Worm (Caenorhabditis elegans) whole organism, young adult: Measurements from ENCODE around the gene gei-13.

Source experiments
- B0019.2 ChIP-seq: fragments of 200-800 bp; sonication (Bioruptor generic); conservative IDR thresholded peaks from 2 replicates; pipeline ENCODE4 v1.3.6; 2022; ENCODE audit warnings: missing genetic modification reagents, missing genetic modification characterization, missing compliant biosample characterization
- D2030.7 ChIP-seq: fragments of 200-800 bp; sonication (Bioruptor generic); IDR thresholded peaks from 2 replicates; pipeline ENCODE4 v1.3.6; 2022; ENCODE audit warnings: missing genetic modification reagents, missing genetic modification characterization, missing compliant biosample characterization
- F10E7.11 ChIP-seq: sonication (generic microtip); optimal IDR thresholded peaks from 2 replicates; lab custom pipeline; 2017; ENCODE audit warnings: mild to moderate bottlenecking, missing genetic modification characterization, moderate library complexity, missing compliant biosample characterization
- F23B12.7 ChIP-seq: sonication (generic microtip); optimal IDR thresholded peaks from 2 replicates; lab custom pipeline; 2017; ENCODE audit warnings: missing genetic modification characterization, mild to moderate bottlenecking, missing compliant biosample characterization, antibody characterized with exemption, moderate library complexity; ENCODE audit not compliant: insufficient read depth
- F33H1.4 ChIP-seq: fragments of 200-800 bp; sonication (Bioruptor generic); IDR thresholded peaks from 2 replicates; pipeline ENCODE4 v1.3.6; 2022; ENCODE audit warnings: missing genetic modification reagents, missing genetic modification characterization, missing compliant biosample characterization
- akir-1 ChIP-seq: fragments of 200-800 bp; sonication (Bioruptor generic); optimal IDR thresholded peaks from 2 replicates; lab custom pipeline; 2018; ENCODE audit warnings: mild to moderate bottlenecking, missing genetic modification characterization, moderate library complexity, missing compliant biosample characterization
- athp-1 ChIP-seq: sonication (generic microtip); optimal IDR thresholded peaks from 2 replicates; lab custom pipeline; 2017; ENCODE audit warnings: mild to moderate bottlenecking, missing genetic modification characterization, missing compliant biosample characterization
- ccch-3 ChIP-seq: fragments of 200-800 bp; sonication (Bioruptor generic); optimal IDR thresholded peaks from 2 replicates; lab custom pipeline; 2018; ENCODE audit warnings: mild to moderate bottlenecking, missing genetic modification characterization, missing compliant biosample characterization
- ceh-40 ChIP-seq: fragments of 200-800 bp; sonication (Bioruptor generic); IDR thresholded peaks from 2 replicates; pipeline ENCODE4 v1.3.6; 2022; ENCODE audit warnings: missing genetic modification characterization, missing compliant biosample characterization
- chd-7 ChIP-seq: sonication (generic microtip); optimal IDR thresholded peaks from 2 replicates; lab custom pipeline; 2016; ENCODE audit warnings: mild to moderate bottlenecking, missing genetic modification characterization, moderate library complexity, missing compliant biosample characterization
- dox-1 ChIP-seq: fragments of 200-800 bp; sonication (Bioruptor generic); IDR thresholded peaks from 2 replicates; pipeline ENCODE4 v1.3.6; 2022; ENCODE audit warnings: missing genetic modification reagents, missing genetic modification characterization, missing compliant biosample characterization
- dpff-1 ChIP-seq: sonication (generic microtip); optimal IDR thresholded peaks from 2 replicates; lab custom pipeline; 2017; ENCODE audit warnings: mild to moderate bottlenecking, missing genetic modification characterization, missing compliant biosample characterization
- dpl-1 ChIP-seq: fragments of 150-350 bp; optimal IDR thresholded peaks from 2 replicates; lab custom pipeline; 2014; ENCODE audit warnings: missing biosample characterization, missing genetic modification reagents, missing genetic modification characterization
- efl-1 ChIP-seq: fragments of 150-350 bp; optimal IDR thresholded peaks from 2 replicates; lab custom pipeline; 2014; ENCODE audit warnings: missing biosample characterization, missing genetic modification reagents, missing genetic modification characterization
- egrh-3 ChIP-seq: fragments of 200-800 bp; sonication (Bioruptor generic); IDR thresholded peaks from 2 replicates; pipeline ENCODE4 v1.3.6; 2022; ENCODE audit warnings: missing genetic modification reagents, missing genetic modification characterization, missing compliant biosample characterization
- hmg-1.2 ChIP-seq: fragments of 200-800 bp; sonication (Bioruptor generic); IDR thresholded peaks from 2 replicates; pipeline ENCODE4 v1.3.6; 2022; ENCODE audit warnings: missing genetic modification reagents, missing genetic modification characterization, missing compliant biosample characterization
- hrde-1 ChIP-seq: sonication (generic microtip); optimal IDR thresholded peaks from 2 replicates; lab custom pipeline; 2016; ENCODE audit warnings: missing genetic modification characterization, mild to moderate bottlenecking, missing compliant biosample characterization, moderate library complexity, missing genotype, missing genetic modification reagents, borderline replicate concordance
- let-607 ChIP-seq, 2 experiments: fragments of 200-800 bp in 1 of 2; sonication (Bioruptor generic) in 1 of 2; sonication (generic microtip) in 1 of 2; optimal IDR thresholded peaks; 2 replicates each; lab custom pipeline; 2016 to 2018; ENCODE audit warnings: mild to moderate bottlenecking in 2 of 2, missing compliant biosample characterization in 2 of 2, missing genetic modification characterization in 2 of 2, moderate library complexity in 2 of 2, missing genotype in 1 of 2
- lin-54 ChIP-seq: fragments of 200-800 bp; sonication (Bioruptor generic); optimal IDR thresholded peaks from 2 replicates; lab custom pipeline; 2018; ENCODE audit warnings: mild to moderate bottlenecking, missing genetic modification characterization, missing compliant biosample characterization
- lir-1 ChIP-seq: fragments of 200-800 bp; sonication (Bioruptor generic); conservative IDR thresholded peaks from 2 replicates; pipeline ENCODE4 v1.3.6; 2022; ENCODE audit warnings: missing genetic modification reagents, missing genetic modification characterization, missing compliant biosample characterization
- lsl-1 ChIP-seq: fragments of 200-800 bp; sonication (Bioruptor generic); optimal IDR thresholded peaks from 2 replicates; lab custom pipeline; 2018; ENCODE audit warnings: mild to moderate bottlenecking, missing genetic modification characterization, moderate library complexity, missing compliant biosample characterization
- madf-10 ChIP-seq: sonication (generic microtip); optimal IDR thresholded peaks from 2 replicates; lab custom pipeline; 2016; ENCODE audit warnings: mild to moderate bottlenecking, missing genetic modification characterization, missing compliant biosample characterization
- madf-6 ChIP-seq: fragments of 200-800 bp; sonication (Bioruptor generic); IDR thresholded peaks from 2 replicates; pipeline ENCODE4 v1.3.6; 2022; ENCODE audit warnings: missing genetic modification reagents, missing genetic modification characterization, missing compliant biosample characterization
- madf-8 ChIP-seq: fragments of 200-800 bp; sonication (Bioruptor generic); conservative IDR thresholded peaks from 2 replicates; pipeline ENCODE4 v1.3.6; 2022; ENCODE audit warnings: missing genetic modification reagents, missing genetic modification characterization, missing compliant biosample characterization
- mcd-1 ChIP-seq: fragments of 200-800 bp; sonication (Bioruptor generic); IDR thresholded peaks from 2 replicates; pipeline ENCODE4 v1.3.6; 2022; ENCODE audit warnings: missing genetic modification reagents, missing genetic modification characterization, missing compliant biosample characterization
- mel-28 ChIP-seq: sonication (generic microtip); optimal IDR thresholded peaks from 2 replicates; lab custom pipeline; 2016; ENCODE audit warnings: borderline replicate concordance, mild to moderate bottlenecking, missing genetic modification characterization, missing compliant biosample characterization
- mxl-1 ChIP-seq: sonication (generic microtip); optimal IDR thresholded peaks from 2 replicates; lab custom pipeline; 2016; ENCODE audit warnings: missing genetic modification characterization, missing compliant biosample characterization
- nhr-90 ChIP-seq: sonication (generic microtip); optimal IDR thresholded peaks from 2 replicates; lab custom pipeline; 2016; ENCODE audit warnings: missing genotype, mild to moderate bottlenecking, missing genetic modification characterization, missing compliant biosample characterization
- pbrm-1 ChIP-seq: fragments of 200-800 bp; sonication (Bioruptor generic); IDR thresholded peaks from 2 replicates; pipeline ENCODE4 v1.3.6; 2022; ENCODE audit warnings: missing genetic modification reagents, missing genetic modification characterization, missing compliant biosample characterization
- unc-130 ChIP-seq: sonication (generic microtip); optimal IDR thresholded peaks from 2 replicates; lab custom pipeline; 2016; ENCODE audit warnings: missing genetic modification reagents, missing genetic modification characterization, missing compliant biosample characterization
- unc-62 ChIP-seq: fragments of 150-350 bp; optimal IDR thresholded peaks from 2 replicates; lab custom pipeline; 2014; ENCODE audit warnings: missing biosample characterization, missing genetic modification reagents, missing genetic modification characterization
- zim-3 ChIP-seq: sonication (generic microtip); optimal IDR thresholded peaks from 2 replicates; lab custom pipeline; 2017; ENCODE audit warnings: mild to moderate bottlenecking, missing genetic modification characterization, moderate library complexity, missing compliant biosample characterization
- ztf-18 ChIP-seq: sonication (generic microtip); optimal IDR thresholded peaks from 2 replicates; lab custom pipeline; 2016; ENCODE audit warnings: missing genotype, mild to moderate bottlenecking, missing genetic modification characterization, missing compliant biosample characterization

Gene gei-13

ce11 chrIII:9614211-9614610, 22.7 kb downstream of the gei-13 start, which contains the start of the genes pri-1 and F58A4.6:
TSS of gene pri-1 (minus strand) at chrIII:9614281.
TSS of gene F58A4.6 (plus strand) at chrIII:9614482.
- TF ChIP-seq dpl-1 (peak; percentile 32), F33H1.4 (peak; percentile 30; the same call in 1 of the 2 replicates), mxl-1 (tag; lab: Kevin White, UChicago) (no peak), lin-54 (peak; percentile 56), mcd-1 (GFP tag; lab: Robert Waterston, UW) (peak; percentile 83), D2030.7 (GFP tag; lab: Robert Waterston, UW) (peak; percentile 25; the same call in 1 of the 2 replicates), madf-6 (GFP tag; lab: Robert Waterston, UW) (peak; percentile 56; the same call in 1 of the 2 replicates), madf-8 (GFP tag; lab: Robert Waterston, UW) (peak; percentile 19; the same call in 1 of the 2 replicates), dox-1 (no peak), ztf-18 (peak; percentile 6), hrde-1 (no peak), efl-1 (GFP tag; lab: Kevin White, UChicago) (peak; percentile 73), lsl-1 (GFP tag; lab: Kevin White, UChicago) (peak; percentile 29)

DNA sequence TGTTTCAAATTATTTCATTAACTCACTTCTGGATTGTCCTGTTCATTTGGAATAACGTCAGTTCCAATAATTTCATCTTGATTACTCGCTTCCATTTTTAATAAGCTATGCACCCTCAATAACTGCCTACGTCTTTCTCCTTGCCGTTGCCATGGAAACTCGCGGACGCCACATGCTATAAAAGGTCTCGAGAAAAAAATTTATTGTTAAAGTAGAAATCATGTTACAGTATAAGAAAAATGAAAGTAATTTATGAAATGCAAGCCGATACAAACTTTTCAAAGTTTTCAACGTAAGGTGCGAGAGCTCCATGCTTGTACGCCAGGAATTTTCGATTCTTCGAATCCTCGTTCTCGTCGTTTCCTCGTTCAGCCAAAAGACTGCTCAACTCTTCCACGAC, 24.8 kb downstream of the gei-13 start, which contains the start of gene bbs-4:
TSS of gene bbs-4 (minus strand) at position 101 of the 400 bp plus-strand sequence.
- TF ChIP-seq chd-7 (tag; lab: Kevin White, UChicago) (no peak), let-607 (tag; optimal IDR thresholded peaks at IDR 0.05; lab: Kevin White, UChicago) (no peak), ceh-40 (GFP tag; lab: Robert Waterston, UW) (no peak), nhr-90 (no peak), athp-1 (tag; lab: Kevin White, UChicago) (no peak), egrh-3 (GFP tag; lab: Robert Waterston, UW) (no peak)

DNA sequence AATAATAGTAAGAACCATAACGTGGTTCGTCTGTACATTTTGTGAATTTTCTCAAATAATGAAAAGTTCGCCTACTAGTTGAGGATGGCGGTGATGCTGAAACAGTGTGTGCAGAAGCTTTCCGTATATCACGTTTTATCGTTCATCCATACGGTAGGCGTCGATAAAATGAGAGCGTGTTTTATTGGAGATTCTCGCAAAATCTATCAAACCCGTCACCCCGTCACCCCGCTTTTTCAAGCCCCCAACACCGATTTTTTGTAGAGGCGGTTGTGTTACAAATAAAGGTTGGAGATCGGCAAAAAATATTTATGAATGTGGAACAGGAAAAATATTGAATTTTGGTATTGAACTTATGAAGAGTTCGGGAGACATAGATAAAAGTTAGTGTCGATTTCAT, 28.3 kb downstream of the gei-13 start, which contains the start of gene clec-161:
TSS of gene clec-161 (minus strand) at position 101 of the 400 bp plus-strand sequence.
- TF ChIP-seq dpff-1 (no peak), mel-28 (tag; lab: Kevin White, UChicago) (no peak), akir-1 (GFP tag; lab: Kevin White, UChicago) (no peak), lir-1 (no peak), hmg-1.2 (GFP tag; lab: Robert Waterston, UW) (no peak), unc-130 (GFP tag; lab: Kevin White, UChicago) (no peak), ccch-3 (GFP tag; lab: Kevin White, UChicago) (no peak), F10E7.11 (no peak), zim-3 (tag; lab: Kevin White, UChicago) (no peak), F23B12.7 (tag; lab: Kevin White, UChicago) (no peak), pbrm-1 (GFP tag; lab: Robert Waterston, UW) (no peak), B0019.2 (no peak), unc-62 (GFP tag; lab: Kevin White, UChicago) (no peak), chd-7 (tag; lab: Kevin White, UChicago) (no peak)

DNA sequence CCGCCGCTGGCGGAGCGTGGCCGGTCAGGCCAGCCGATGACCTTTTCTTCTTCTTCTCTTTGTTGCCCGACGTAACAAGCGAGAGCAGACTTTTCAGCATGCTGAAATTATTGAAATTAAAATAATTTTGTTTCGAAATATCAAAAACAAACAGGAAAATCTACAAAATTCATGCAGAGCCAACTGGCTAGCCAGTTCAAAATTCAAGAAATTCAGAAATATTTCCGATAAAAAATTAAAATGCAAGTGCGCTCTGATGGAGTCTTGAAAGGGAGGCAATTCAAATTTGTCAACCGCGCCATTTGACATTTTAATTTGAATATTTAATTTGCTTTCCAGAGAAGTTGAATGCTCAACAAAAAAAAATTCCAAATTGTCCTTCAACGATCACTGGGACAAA, 36.3 kb downstream of the gei-13 start, which contains the start of gene F58A4.2:
TSS of gene F58A4.2 (minus strand) at position 101 of the 400 bp plus-strand sequence.
- TF ChIP-seq madf-10 (tag; lab: Kevin White, UChicago) = no peak
- peak; percentile 26 for TF ChIP-seq efl-1 (GFP tag; lab: Kevin White, UChicago)
